Fruit fly (Drosophila melanogaster): ENCODE results near the gene iPLA2-VIA.

The iPLA2-VIA gene

dm6 chr3L:9856430-9857218 is 7.5 kb downstream of the iPLA2-VIA start (continued):
- TF ChIP-seq otp (GFP tag; IDR thresholded peaks at IDR 0.05) (peak; percentile 61; the same call in 2 of the 3 replicates), CG31388 (GFP tag; optimal IDR thresholded peaks at IDR 0.05) (peak; percentile 26), so (GFP tag; IDR thresholded peaks at IDR 0.05) (peak; percentile 80; the same call in 2 of the 3 replicates), zen (tag; optimal IDR thresholded peaks at IDR 0.05) (peak; percentile 95), lab (GFP tag; optimal IDR thresholded peaks at IDR 0.05) (no peak), CG2712 (tag; optimal IDR thresholded peaks at IDR 0.05) (peak; percentile 97), CG2199 (GFP tag; IDR thresholded peaks at IDR 0.05) (no peak; the same call in 2 of the 3 replicates), btn (GFP tag; optimal IDR thresholded peaks at IDR 0.05) (no peak), CG4282 (GFP tag; optimal IDR thresholded peaks at IDR 0.05) (no peak), CkIIα-i1 (GFP tag; IDR thresholded peaks at IDR 0.05) (no peak), CG11504 (tag; optimal IDR thresholded peaks at IDR 0.05) (peak; percentile 86), CG6689 (GFP tag; IDR thresholded peaks at IDR 0.05) (peak; percentile 88), amos (GFP tag; IDR thresholded peaks at IDR 0.05; ENCODE audit: partially characterized antibody) (no peak), Abd-B (GFP tag; optimal IDR thresholded peaks at IDR 0.05) (peak; percentile 78), Dref (GFP tag; IDR thresholded peaks at IDR 0.05) (no peak), CG12299 (tag; optimal IDR thresholded peaks at IDR 0.05) (peak; percentile 77), sd (tag; optimal IDR thresholded peaks at IDR 0.05) (no peak), Sin3A (optimal IDR thresholded peaks at IDR 0.05) (no peak), sima (GFP tag; optimal IDR thresholded peaks at IDR 0.05) (no peak), shn (GFP tag; optimal IDR thresholded peaks at IDR 0.05) (no peak), CG4707 (GFP tag; optimal IDR thresholded peaks at IDR 0.05) (peak; percentile 74), slp2 (GFP tag; optimal IDR thresholded peaks at IDR 0.05) (no peak), Ptx1 (GFP tag; IDR thresholded peaks at IDR 0.05) (peak; percentile 86), Tbp (GFP tag; optimal IDR thresholded peaks at IDR 0.05) (no peak), grn (GFP tag; optimal IDR thresholded peaks at IDR 0.05) (no peak), vfl (GFP tag; optimal IDR thresholded peaks at IDR 0.05) (no peak), ase (GFP tag; IDR thresholded peaks at IDR 0.05) (peak; percentile 83), CG33213 (GFP tag; optimal IDR thresholded peaks at IDR 0.05) (no peak), Deaf1 (tag; optimal IDR thresholded peaks at IDR 0.05) (peak; percentile 68), emc (GFP tag; optimal IDR thresholded peaks at IDR 0.05) (no peak), fd3F (GFP tag; optimal IDR thresholded peaks at IDR 0.05) (peak; percentile 46), sens (GFP tag) (peak; percentile 84), CG17186 (GFP tag; optimal IDR thresholded peaks at IDR 0.05) (peak; percentile 25), nerfin-2 (GFP tag; IDR thresholded peaks at IDR 0.05; ENCODE audit: partially characterized antibody) (no peak), CG17829 (tag; optimal IDR thresholded peaks at IDR 0.05) (peak; percentile 95), CG9437 (GFP tag; optimal IDR thresholded peaks at IDR 0.05) (peak; percentile 83), CG1647 (GFP tag; optimal IDR thresholded peaks at IDR 0.05) (no peak), TFAM (GFP tag; optimal IDR thresholded peaks at IDR 0.05) (peak; percentile 57), Trl (optimal IDR thresholded peaks at IDR 0.05) (no peak), Trl (GFP tag; optimal IDR thresholded peaks at IDR 0.05) (no peak), CG15601 (tag; optimal IDR thresholded peaks at IDR 0.05) (peak; percentile 88), pnt (GFP tag; optimal IDR thresholded peaks at IDR 0.05) (no peak), ttk (GFP tag; IDR thresholded peaks at IDR 0.05) (peak; percentile 85), sqz (GFP tag; optimal IDR thresholded peaks at IDR 0.05) (peak; percentile 74), Oaz (GFP tag; IDR thresholded peaks at IDR 0.05) (no peak), CG16815 (GFP tag; optimal IDR thresholded peaks at IDR 0.05) (peak; percentile 67), CG17361 (GFP tag; IDR thresholded peaks at IDR 0.05) (peak; percentile 73), Antp (GFP tag; optimal IDR thresholded peaks at IDR 0.05) (no peak), Lpt (GFP tag; optimal IDR thresholded peaks at IDR 0.05) (no peak), Hsf (GFP tag; optimal IDR thresholded peaks at IDR 0.05) (no peak), Usf (GFP tag; optimal IDR thresholded peaks at IDR 0.05) (peak; percentile 57)

Data from whole organism, embryonic.